Worm (Caenorhabditis elegans) whole organism, early embryonic: ENCODE results near the gene acr-2.

Experiments used
- B0310.2 ChIP-seq: sonication (generic microtip); optimal IDR thresholded peaks from 2 replicates; lab custom pipeline; 2016; ENCODE audit warnings: mild to moderate bottlenecking, missing genetic modification characterization, missing compliant biosample characterization
- F13C5.2 ChIP-seq: sonication (generic microtip); optimal IDR thresholded peaks from 2 replicates; lab custom pipeline; 2017; ENCODE audit warnings: mild to moderate bottlenecking, missing genetic modification characterization, inconsistent platforms, missing compliant biosample characterization
- aly-1 ChIP-seq: sonication (generic microtip); optimal IDR thresholded peaks from 2 replicates; lab custom pipeline; 2016; ENCODE audit warnings: missing genetic modification characterization, missing compliant biosample characterization
- ama-1 ChIP-seq: fragments of 150-350 bp; optimal IDR thresholded peaks from 2 replicates; lab custom pipeline; 2014
- ceh-13 ChIP-seq: fragments of 200-800 bp; sonication (Bioruptor generic); optimal IDR thresholded peaks from 2 replicates; lab custom pipeline; 2018; ENCODE audit warnings: mild to moderate bottlenecking, missing genetic modification characterization, missing compliant biosample characterization
- ceh-36 ChIP-seq: sonication (generic microtip); optimal IDR thresholded peaks from 2 replicates; lab custom pipeline; 2016; ENCODE audit warnings: missing genetic modification characterization, inconsistent platforms, missing compliant biosample characterization
- ets-7 ChIP-seq: sonication (generic microtip); optimal IDR thresholded peaks from 2 replicates; lab custom pipeline; 2016; ENCODE audit warnings: missing genotype, missing genetic modification characterization, missing compliant biosample characterization
- flt-1 ChIP-seq: fragments of 200-800 bp; sonication (Bioruptor generic); IDR thresholded peaks from 2 replicates; pipeline ENCODE4 v1.3.6; 2022; ENCODE audit warnings: missing genetic modification characterization, missing compliant biosample characterization
- hmbx-1 ChIP-seq: sonication (generic microtip); optimal IDR thresholded peaks from 2 replicates; lab custom pipeline; 2016; ENCODE audit warnings: mild to moderate bottlenecking, missing genetic modification characterization, missing compliant biosample characterization
- hmg-4 ChIP-seq: fragments of 200-800 bp; sonication (Bioruptor generic); optimal IDR thresholded peaks from 2 replicates; lab custom pipeline; 2018; ENCODE audit warnings: mild to moderate bottlenecking, missing genetic modification characterization, missing compliant biosample characterization
- hnd-1 ChIP-seq: sonication (generic microtip); optimal IDR thresholded peaks from 2 replicates; lab custom pipeline; 2016; ENCODE audit warnings: missing genetic modification characterization, missing compliant biosample characterization
- pes-1 ChIP-seq: fragments of 200-800 bp; sonication (Bioruptor generic); IDR thresholded peaks from 2 replicates; pipeline ENCODE4 v1.3.6; 2022; ENCODE audit warnings: missing genetic modification reagents, missing genetic modification characterization, missing compliant biosample characterization
- scrt-1 ChIP-seq: fragments of 200-800 bp; sonication (Bioruptor generic); IDR thresholded peaks from 2 replicates; pipeline ENCODE4 v1.3.6; 2022; ENCODE audit warnings: missing genetic modification characterization, missing compliant biosample characterization
- sea-1 ChIP-seq: fragments of 200-800 bp; sonication (Bioruptor generic); conservative IDR thresholded peaks from 2 replicates; pipeline ENCODE4 v1.3.6; 2022; ENCODE audit warnings: missing genetic modification characterization, missing compliant biosample characterization
- tbx-11 ChIP-seq: fragments of 200-800 bp; sonication (Bioruptor generic); IDR thresholded peaks from 2 replicates; pipeline ENCODE4 v1.3.6; 2022; ENCODE audit warnings: missing genetic modification characterization, missing compliant biosample characterization
- tbx-37 ChIP-seq: fragments of 200-800 bp; sonication (Bioruptor generic); conservative IDR thresholded peaks from 2 replicates; pipeline ENCODE4 v1.3.6; 2022; ENCODE audit warnings: missing genetic modification reagents, missing genetic modification characterization, missing compliant biosample characterization
- tra-4 ChIP-seq: sonication (generic microtip); optimal IDR thresholded peaks from 2 replicates; lab custom pipeline; 2017; ENCODE audit warnings: missing genetic modification characterization, missing compliant biosample characterization

Gene acr-2

DNA sequence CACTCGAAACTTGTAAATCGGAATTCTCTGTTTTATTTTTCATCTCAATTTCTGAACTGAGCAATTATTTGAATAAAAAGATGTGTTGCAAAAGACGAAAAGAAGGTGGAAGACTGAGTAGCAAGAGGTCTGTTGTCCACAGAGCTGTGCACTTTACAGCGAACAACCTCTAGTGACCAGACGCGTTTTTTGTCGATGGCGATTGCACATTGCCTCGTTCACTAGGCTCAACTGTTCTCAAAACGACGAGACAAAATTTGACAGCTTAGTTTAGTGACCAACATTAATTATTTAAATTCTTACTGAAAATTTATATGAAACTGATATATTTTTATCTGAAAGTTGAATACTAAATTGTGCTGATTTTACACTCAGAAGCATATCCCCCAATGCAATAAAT lies 30.9 kb downstream of the acr-2 start, which contains the start of gene R03E9.2:
R03E9.2 (minus strand) TSS at position 101 of the 400 bp plus-strand sequence.
- TF ChIP-seq ets-7 (tag; lab: Kevin White, UChicago) (no peak), hmg-4 (no peak), B0310.2 (tag; lab: Kevin White, UChicago) (no peak), hnd-1 (no peak)

DNA sequence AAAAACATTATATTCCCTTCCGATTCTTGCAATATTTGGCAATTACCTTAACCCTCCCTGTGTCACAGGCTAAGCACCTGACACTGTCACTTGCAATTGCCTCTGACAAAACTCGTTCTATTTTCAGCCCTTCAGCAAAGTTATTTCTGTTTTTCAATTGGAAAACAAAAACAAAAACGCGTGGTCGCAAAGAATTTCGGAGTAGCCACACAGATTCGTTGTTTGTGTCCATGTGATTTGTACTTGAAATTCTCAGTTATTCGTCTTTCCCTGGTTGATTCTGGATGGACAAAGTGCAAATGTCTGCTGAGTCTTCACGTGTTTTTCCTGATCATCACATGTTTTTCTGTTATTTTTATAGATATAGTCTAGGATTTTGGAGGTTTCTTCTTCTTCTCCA lies 33.1 kb downstream of the acr-2 start:
- TF ChIP-seq pes-1 (GFP tag; lab: Robert Waterston, UW) (no peak), ceh-36 (tag; lab: Kevin White, UChicago) (no peak), tbx-37 (GFP tag; lab: Robert Waterston, UW) (no peak), F13C5.2 (tag; lab: Kevin White, UChicago) (no peak), scrt-1 (GFP tag; lab: Robert Waterston, UW) (no peak)

DNA sequence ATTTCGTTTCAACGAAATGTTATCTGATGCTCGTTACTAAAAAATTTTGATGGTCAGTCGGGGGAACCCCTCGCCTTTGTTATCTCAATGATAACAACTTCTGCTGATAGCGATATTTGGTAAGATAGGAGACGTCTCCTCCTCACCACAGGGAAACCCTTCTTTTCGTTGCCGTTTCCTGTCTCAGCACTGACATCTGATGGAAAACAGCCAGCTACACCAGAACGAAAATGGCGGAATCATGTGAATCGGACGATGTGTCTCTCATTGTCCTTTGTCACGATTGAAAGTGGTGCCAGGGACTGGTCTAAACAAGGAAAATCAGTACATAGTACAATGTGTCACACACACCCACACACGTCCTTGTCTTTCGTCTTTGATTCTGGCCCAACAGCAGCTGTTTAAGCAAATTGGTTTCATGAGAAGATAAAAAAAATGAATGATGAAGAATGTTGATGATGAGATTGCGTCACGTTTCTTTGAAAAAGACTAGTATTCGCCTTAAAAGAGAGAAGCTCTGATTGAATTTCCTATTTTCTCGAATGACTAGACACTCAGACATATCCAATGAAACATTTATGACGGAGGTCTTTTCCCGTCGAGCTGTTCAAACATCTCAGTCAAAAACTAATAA lies 34.1 kb downstream of the acr-2 start:
- no peak for TF ChIP-seq hnd-1
- no peak for TF ChIP-seq flt-1 (GFP tag; lab: Robert Waterston, UW)
- TF ChIP-seq hmg-4: no peak
- no peak for TF ChIP-seq sea-1 (GFP tag; lab: Robert Waterston, UW)

DNA sequence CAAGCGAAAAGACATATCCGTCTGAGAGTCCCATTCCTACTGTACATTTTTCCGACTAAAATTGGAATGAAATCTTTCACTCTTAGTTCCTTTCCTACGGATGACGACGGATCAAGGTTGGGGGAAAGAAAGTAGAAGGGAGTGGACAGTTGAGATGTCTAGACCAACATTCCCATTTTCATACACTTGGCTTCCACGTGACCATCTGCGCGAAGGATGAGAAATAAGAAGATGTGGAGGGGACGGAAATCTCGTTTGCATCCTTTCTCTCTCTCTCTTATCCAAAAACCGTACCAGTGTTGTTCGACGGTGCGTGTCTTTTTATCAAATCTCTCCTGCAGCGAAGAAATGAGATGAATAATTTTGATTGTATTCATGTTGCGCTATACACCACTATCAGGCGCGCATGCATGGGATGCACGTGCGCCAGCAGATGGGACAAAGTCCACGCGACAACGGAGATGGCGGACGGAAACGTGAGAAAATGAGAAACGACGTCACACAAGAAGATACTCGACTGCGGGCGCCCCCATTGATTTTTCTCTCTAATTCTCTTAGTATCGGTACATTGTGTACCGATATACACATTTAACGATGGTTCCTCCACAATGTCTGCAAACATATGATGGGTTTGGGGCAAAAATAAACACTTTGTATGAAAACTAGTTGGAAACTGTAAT lies 35.1 kb downstream of the acr-2 start:
- TF ChIP-seq tbx-37 (GFP tag; lab: Robert Waterston, UW) (no peak), F13C5.2 (tag; lab: Kevin White, UChicago) (peak; percentile 21), hmg-4 (peak; percentile 22)

DNA sequence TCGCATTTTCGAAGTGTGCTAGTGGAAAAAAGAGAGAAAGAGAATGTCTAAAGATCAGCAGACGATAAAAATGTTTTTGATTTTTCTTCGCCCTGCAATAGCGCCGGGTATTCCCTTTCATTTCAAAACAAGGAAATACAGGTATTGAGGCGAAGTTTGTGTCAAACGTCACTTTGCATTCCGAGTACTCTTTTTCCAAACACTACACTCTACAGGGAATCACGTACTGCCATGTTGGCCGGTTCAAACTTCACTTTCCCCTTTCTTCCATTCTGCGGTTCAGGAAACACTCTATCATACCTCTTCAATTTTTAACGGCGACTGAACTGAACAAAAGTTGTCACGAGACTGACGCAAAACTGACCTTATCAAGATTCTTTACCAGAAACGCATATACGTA lies 36.2 kb downstream of the acr-2 start:
- TF ChIP-seq tra-4 (tag; lab: Kevin White, UChicago): no peak
- no peak for TF ChIP-seq hnd-1
- no peak for TF ChIP-seq aly-1 (tag; lab: Kevin White, UChicago)
- TF ChIP-seq sea-1 (GFP tag; lab: Robert Waterston, UW): no peak
- TF ChIP-seq B0310.2 (tag; lab: Kevin White, UChicago): no peak
- TF ChIP-seq tbx-37 (GFP tag; lab: Robert Waterston, UW): no peak
- no peak for TF ChIP-seq flt-1 (GFP tag; lab: Robert Waterston, UW)
- TF ChIP-seq pes-1 (GFP tag; lab: Robert Waterston, UW): no peak

DNA sequence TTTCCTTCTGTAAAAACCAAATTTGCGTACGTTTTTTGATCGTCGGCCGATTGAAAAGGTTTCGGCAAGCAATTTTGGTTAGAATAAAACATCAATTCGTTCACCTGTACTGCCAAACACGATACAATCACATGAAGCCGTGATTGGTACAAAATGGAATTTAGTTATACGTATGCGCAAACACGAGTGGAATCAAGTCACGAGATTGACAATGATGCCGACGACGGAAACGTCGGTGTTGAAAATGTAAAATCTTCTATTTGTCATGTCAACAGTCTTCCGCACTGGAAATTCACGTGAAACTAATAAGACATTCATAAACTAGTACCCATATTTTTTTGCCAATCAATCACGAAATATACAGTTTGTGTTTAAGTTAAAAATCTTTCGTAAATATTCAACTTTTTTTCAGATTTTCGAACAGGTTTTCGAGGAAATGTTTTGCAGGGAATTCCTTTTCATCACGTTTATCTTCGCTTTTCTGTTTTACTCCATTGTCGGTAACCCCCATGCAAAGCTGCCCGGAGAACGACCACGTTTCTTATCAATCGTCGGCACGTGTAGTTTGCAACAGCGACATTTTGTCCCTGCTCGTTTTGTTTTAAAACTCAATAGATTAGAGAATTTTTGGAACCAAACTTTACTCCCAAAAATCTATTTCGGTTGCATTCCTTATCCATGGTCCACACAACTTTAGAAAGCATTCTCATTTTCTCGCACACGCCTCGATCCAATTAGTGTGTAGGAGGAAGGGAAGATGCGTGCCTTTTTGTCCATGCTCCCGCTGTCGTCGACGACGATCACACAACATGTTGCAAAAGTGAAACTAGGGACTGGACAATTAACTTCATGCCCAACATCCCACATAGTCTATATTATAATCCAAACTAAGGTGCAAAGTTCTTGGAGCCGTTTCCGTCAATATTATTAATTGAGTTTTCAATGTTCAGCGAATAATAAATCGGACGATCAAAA lies 37.0 kb downstream of the acr-2 start:
- TF ChIP-seq ceh-36 (tag; lab: Kevin White, UChicago) (no peak), hnd-1 (no peak), ceh-13 (GFP tag; lab: Kevin White, UChicago) (no peak), sea-1 (GFP tag; lab: Robert Waterston, UW) (no peak), pes-1 (GFP tag; lab: Robert Waterston, UW) (no peak), aly-1 (tag; lab: Kevin White, UChicago) (no peak), ama-1 (lab: Kevin White, UChicago) (no peak), tra-4 (tag; lab: Kevin White, UChicago) (no peak), hmbx-1 (tag; lab: Kevin White, UChicago) (no peak)

DNA sequence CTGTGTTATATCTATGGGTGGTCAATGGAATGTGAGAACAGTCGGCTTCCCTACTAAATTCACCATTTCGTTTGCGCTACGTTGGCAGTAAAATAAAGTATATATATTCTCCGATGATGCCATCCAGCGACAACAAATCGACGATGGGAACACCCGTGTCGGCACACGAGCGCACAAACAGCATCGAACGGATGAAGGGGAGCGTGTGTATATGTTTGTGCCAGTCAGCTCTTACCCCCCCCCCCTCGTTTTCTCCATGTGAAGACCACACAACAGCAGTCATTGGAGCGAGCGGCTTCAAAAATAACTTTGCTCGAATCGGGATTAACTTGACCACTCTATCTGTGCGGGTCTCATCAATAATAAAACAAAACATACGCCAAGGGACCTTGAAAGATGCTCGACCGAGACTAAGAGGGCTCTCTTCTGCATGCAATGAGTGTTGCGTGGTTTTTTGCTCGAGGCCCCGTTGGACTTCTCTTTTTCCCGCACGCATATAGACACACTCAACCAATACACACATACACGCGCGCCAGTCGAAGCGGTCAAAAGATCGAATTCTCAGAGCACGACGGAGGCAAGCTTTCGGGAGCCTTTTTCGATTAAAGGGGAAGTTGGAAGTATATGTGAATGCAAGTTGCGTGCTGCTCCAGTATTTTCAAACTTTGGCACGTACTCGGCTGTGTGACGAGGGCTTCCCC lies 38.1 kb downstream of the acr-2 start:
- no peak for TF ChIP-seq sea-1 (GFP tag; lab: Robert Waterston, UW)
- no peak for TF ChIP-seq scrt-1 (GFP tag; lab: Robert Waterston, UW)
- TF ChIP-seq aly-1 (tag; lab: Kevin White, UChicago): no peak
- TF ChIP-seq tbx-37 (GFP tag; lab: Robert Waterston, UW): no peak
- no peak for TF ChIP-seq pes-1 (GFP tag; lab: Robert Waterston, UW)
- no peak for TF ChIP-seq hnd-1
- TF ChIP-seq hmg-4: peak; percentile 33
- TF ChIP-seq flt-1 (GFP tag; lab: Robert Waterston, UW): no peak

DNA sequence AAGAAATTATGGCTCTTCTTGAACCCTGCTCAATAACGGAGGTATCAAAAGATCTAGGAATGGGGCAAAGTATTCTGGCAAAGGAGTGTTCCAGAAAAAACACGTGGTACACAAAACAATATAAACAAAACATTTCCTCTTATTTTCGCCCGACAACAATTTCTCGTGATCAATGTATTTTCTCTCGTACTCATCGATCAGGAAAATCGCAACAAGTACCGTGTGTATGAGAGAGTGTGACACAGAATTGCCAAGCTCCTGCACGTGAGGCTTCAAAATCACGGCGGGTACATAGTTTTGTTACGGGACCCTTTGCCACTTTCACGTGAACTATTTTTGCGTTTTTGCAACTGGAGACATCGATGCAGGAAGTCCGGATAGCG lies 38.6 kb downstream of the acr-2 start:
- TF ChIP-seq aly-1 (tag; lab: Kevin White, UChicago) (no peak), ceh-13 (GFP tag; lab: Kevin White, UChicago) (no peak), scrt-1 (GFP tag; lab: Robert Waterston, UW) (no peak), tra-4 (tag; lab: Kevin White, UChicago) (no peak), ets-7 (tag; lab: Kevin White, UChicago) (no peak), hmg-4 (no peak), tbx-11 (GFP tag; lab: Robert Waterston, UW) (no peak), hnd-1 (no peak), ama-1 (lab: Kevin White, UChicago) (no peak), hmbx-1 (tag; lab: Kevin White, UChicago) (no peak), pes-1 (GFP tag; lab: Robert Waterston, UW) (no peak), tbx-37 (GFP tag; lab: Robert Waterston, UW) (no peak), sea-1 (GFP tag; lab: Robert Waterston, UW) (no peak), ceh-36 (tag; lab: Kevin White, UChicago) (no peak), flt-1 (GFP tag; lab: Robert Waterston, UW) (no peak)
